Worm (Caenorhabditis elegans): ENCODE measurements around the gene srlf-34.
A peak's percentile ranks its signal among the peaks of the same experiment; 100 is the strongest.

The srlf-34 gene

DNA sequence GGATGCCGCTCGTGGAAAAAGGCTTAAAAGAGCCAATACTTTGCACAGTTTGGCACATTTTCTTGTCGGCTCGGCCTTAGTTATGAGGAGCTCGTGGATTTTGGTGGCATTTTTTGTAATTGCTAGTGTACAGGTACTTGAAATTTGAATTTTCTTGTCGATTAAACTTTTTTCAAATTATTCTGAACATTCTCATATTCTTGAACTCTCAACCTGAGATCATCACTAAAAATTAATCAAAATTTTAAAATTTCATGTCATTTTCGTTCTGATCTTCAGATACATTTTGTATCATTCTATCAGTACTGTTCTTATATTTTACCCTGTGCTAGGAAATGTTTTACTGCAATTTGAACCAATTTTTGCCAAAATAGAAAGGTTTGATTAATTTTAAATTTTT lies 9.3 kb downstream of the srlf-34 start, which contains the start of gene idpp-4:
Gene idpp-4 (plus strand): TSS at position 51 of the 400 bp plus-strand sequence.
- no peak for TF ChIP-seq efl-1 (optimal IDR thresholded peaks at IDR 0.05)
- peak in 1 of 2 experiments; percentile 23 for TF ChIP-seq efl-1 (GFP tag; optimal IDR thresholded peaks at IDR 0.05 in 1 of 2)
- no peak for TF ChIP-seq egl-27 (tag; optimal IDR thresholded peaks at IDR 0.05)
- no peak for TF ChIP-seq C04F5.9 (tag; optimal IDR thresholded peaks at IDR 0.05)
- TF ChIP-seq nhr-237 (tag; optimal IDR thresholded peaks at IDR 0.05), result no peak
- no peak for TF ChIP-seq tlp-1 (tag; optimal IDR thresholded peaks at IDR 0.05)
- TF ChIP-seq hpl-2 (GFP tag; optimal IDR thresholded peaks at IDR 0.05), result no peak
- no peak for TF ChIP-seq dpl-1 (GFP tag; optimal IDR thresholded peaks at IDR 0.05)

DNA sequence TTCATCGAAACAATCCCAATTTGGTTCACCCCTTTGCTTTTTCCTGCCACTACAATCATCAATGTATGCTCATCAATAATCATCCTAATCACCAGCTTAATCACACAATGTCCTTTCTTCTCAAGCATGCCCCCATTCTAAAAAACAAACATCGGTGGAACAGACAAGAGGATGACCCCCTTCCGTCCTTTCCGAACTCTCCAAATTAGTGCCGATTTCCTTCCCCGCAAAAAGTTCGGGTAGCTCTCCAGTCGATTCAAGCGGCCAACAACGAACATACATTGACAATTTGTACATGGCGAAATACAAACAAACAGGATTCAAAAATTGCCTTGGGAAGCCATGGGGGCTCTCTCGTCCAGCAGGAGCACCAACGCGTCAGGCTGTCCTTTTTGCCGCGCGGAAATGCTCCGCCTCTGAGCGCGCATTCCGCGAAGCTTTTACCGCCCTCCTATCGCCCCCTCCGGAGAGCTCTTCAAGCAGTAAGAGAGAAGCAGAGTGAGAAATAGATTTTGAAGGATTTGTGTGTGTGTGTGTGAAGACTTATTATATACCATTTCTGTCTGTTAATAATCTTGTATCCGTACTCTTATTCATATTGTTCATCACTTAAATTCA lies 13.6 kb downstream of the srlf-34 start, which contains the start of gene appg-1:
Gene appg-1 (plus strand): TSS at position 427 of the 618 bp plus-strand sequence.
- TF ChIP-seq Y116A8C.19 (tag; optimal IDR thresholded peaks at IDR 0.05; ENCODE audit: borderline replicate concordance), result no peak
- no peak for TF ChIP-seq jun-1 (tag; optimal IDR thresholded peaks at IDR 0.05)
- TF ChIP-seq pqm-1 (tag; optimal IDR thresholded peaks at IDR 0.05), result no peak
- no peak for TF ChIP-seq unc-30 (tag; optimal IDR thresholded peaks at IDR 0.05)
- TF ChIP-seq snu-23 (GFP tag; optimal IDR thresholded peaks at IDR 0.05), result no peak
- no peak for TF ChIP-seq sox-4 (tag; optimal IDR thresholded peaks at IDR 0.05)
- TF ChIP-seq nhr-237 (tag; optimal IDR thresholded peaks at IDR 0.05), result no peak
- no peak for TF ChIP-seq skn-1 (tag; optimal IDR thresholded peaks at IDR 0.05)
- TF ChIP-seq aha-1 (tag; optimal IDR thresholded peaks at IDR 0.05), result no peak
- no peak for TF ChIP-seq ceh-90 (tag; optimal IDR thresholded peaks at IDR 0.05)
- TF ChIP-seq sptf-1 (tag; optimal IDR thresholded peaks at IDR 0.05), result no peak
- no peak for TF ChIP-seq fkh-4 (tag; optimal IDR thresholded peaks at IDR 0.05; ENCODE audit: borderline replicate concordance)
- TF ChIP-seq grh-1 (GFP tag; IDR thresholded peaks at IDR 0.05), result no peak
- no peak for TF ChIP-seq nhr-84 (tag; optimal IDR thresholded peaks at IDR 0.05)
- TF ChIP-seq ets-5 (GFP tag; IDR thresholded peaks at IDR 0.05), result no peak
- no peak for TF ChIP-seq C34B4.2 (tag; optimal IDR thresholded peaks at IDR 0.05)
- no peak for TF ChIP-seq nhr-19 (GFP tag; conservative IDR thresholded peaks at IDR 0.05)

- TF ChIP-seq snu-23 (GFP tag; optimal IDR thresholded peaks at IDR 0.05) (no peak), sptf-1 (tag; optimal IDR thresholded peaks at IDR 0.05) (no peak), tbx-2 (tag; optimal IDR thresholded peaks at IDR 0.05) (no peak), nhr-28 (tag; optimal IDR thresholded peaks at IDR 0.05) (no peak), ceh-63 (GFP tag; optimal IDR thresholded peaks at IDR 0.05) (no peak), rnt-1 (tag; optimal IDR thresholded peaks at IDR 0.05) (no peak), C16A3.4 (tag; optimal IDR thresholded peaks at IDR 0.05) (no peak), hlh-4 (tag; optimal IDR thresholded peaks at IDR 0.05) (no peak), elt-3 (tag; optimal IDR thresholded peaks at IDR 0.05) (no peak), hpl-2 (GFP tag; optimal IDR thresholded peaks at IDR 0.05) (no peak), zip-4 (GFP tag; optimal IDR thresholded peaks at IDR 0.05) (no peak)
These were observed 17.7 kb downstream of the srlf-34 start for ce11 chrII:10329754-10330153.

- TF ChIP-seq dpl-1 (GFP tag; optimal IDR thresholded peaks at IDR 0.05), result no peak
- no peak for TF ChIP-seq mef-2 (tag; optimal IDR thresholded peaks at IDR 0.05)
- no peak for TF ChIP-seq unc-62 (GFP tag; optimal IDR thresholded peaks at IDR 0.05)
- TF ChIP-seq elt-2 (tag; optimal IDR thresholded peaks at IDR 0.05), result no peak
- TF ChIP-seq nhr-47 (tag; optimal IDR thresholded peaks at IDR 0.05), result no peak
- no peak for TF ChIP-seq ceh-63 (GFP tag; optimal IDR thresholded peaks at IDR 0.05)
- no peak for TF ChIP-seq nhr-85 (tag)
- no peak for TF ChIP-seq unc-86 (tag; optimal IDR thresholded peaks at IDR 0.05)
- TF ChIP-seq Y116A8C.19 (tag; optimal IDR thresholded peaks at IDR 0.05; ENCODE audit: borderline replicate concordance), result no peak
These were observed 32.9 kb downstream of the srlf-34 start, which contains the start of gene pro-2 for ce11 chrII:10345012-10345411. Gene pro-2 (minus strand): TSS chrII:10345112.

Measured in whole organism, L1 larva.